Worm (Caenorhabditis elegans) whole organism, L4 larva: ENCODE data around the gene F59C12.4.

Experiments
- D1046.2 ChIP-seq: fragments of 200-800 bp; sonication (Bioruptor generic); IDR thresholded peaks from 2 replicates; pipeline ENCODE4 v1.3.6; 2022; ENCODE audit warnings: missing genetic modification characterization, missing compliant biosample characterization
- F10B5.3 ChIP-seq: sonication (generic microtip); optimal IDR thresholded peaks from 2 replicates; lab custom pipeline; 2016; ENCODE audit warnings: mild to moderate bottlenecking, missing genetic modification characterization, missing compliant biosample characterization
- F26F4.8 ChIP-seq: fragments of 200-800 bp; sonication (Bioruptor generic); conservative IDR thresholded peaks from 2 replicates; pipeline ENCODE4 v1.3.6; 2022; ENCODE audit warnings: missing genetic modification characterization, missing compliant biosample characterization
- F44E2.7 ChIP-seq: fragments of 200-800 bp; sonication (Bioruptor generic); IDR thresholded peaks from 2 replicates; pipeline ENCODE4 v2.1.2; 2022; ENCODE audit warnings: missing genetic modification characterization, missing compliant biosample characterization
- T26A8.4 ChIP-seq: fragments of 200-800 bp; sonication (Bioruptor generic); IDR thresholded peaks from 2 replicates; pipeline ENCODE4 v1.3.6; 2022; ENCODE audit warnings: missing genetic modification characterization, missing compliant biosample characterization
- Y105C5A.15 ChIP-seq: fragments of 200-800 bp; sonication (Bioruptor generic); IDR thresholded peaks from 2 replicates; pipeline ENCODE4 v1.3.6; 2022; ENCODE audit warnings: missing genetic modification characterization, missing compliant biosample characterization
- Y48G9A.11 ChIP-seq: fragments of 200-800 bp; sonication (Bioruptor generic); IDR thresholded peaks from 2 replicates; pipeline ENCODE4 v1.3.6; 2022; ENCODE audit warnings: missing genetic modification reagents, missing genetic modification characterization, missing compliant biosample characterization
- Y75B8A.6 ChIP-seq: fragments of 200-800 bp; sonication (Bioruptor generic); IDR thresholded peaks from 2 replicates; pipeline ENCODE4 v1.3.6; 2022; ENCODE audit warnings: missing genetic modification reagents, missing genetic modification characterization, missing compliant biosample characterization
- ZK337.2 ChIP-seq: fragments of 200-800 bp; sonication (Bioruptor generic); IDR thresholded peaks from 2 replicates; pipeline ENCODE4 v1.3.6; 2022; ENCODE audit warnings: missing genetic modification reagents, missing genetic modification characterization, missing compliant biosample characterization
- arid-1 ChIP-seq: fragments of 200-800 bp; sonication (Bioruptor generic); conservative IDR thresholded peaks from 2 replicates; pipeline ENCODE4 v1.3.6; 2022; ENCODE audit warnings: missing genetic modification reagents, missing genetic modification characterization, missing compliant biosample characterization
- ceh-44 ChIP-seq: fragments of 200-800 bp; sonication (Bioruptor generic); IDR thresholded peaks from 2 replicates; pipeline ENCODE4 v1.3.6; 2022; ENCODE audit warnings: missing genetic modification reagents, missing genetic modification characterization, missing compliant biosample characterization
- ceh-82 ChIP-seq: sonication (generic microtip); optimal IDR thresholded peaks from 2 replicates; lab custom pipeline; 2017; ENCODE audit warnings: missing biosample characterization, missing genetic modification characterization
- daf-16 ChIP-seq, 3 experiments: sonication (generic microtip); optimal IDR thresholded peaks; 2 replicates each; lab custom pipeline; 2016 to 2017; ENCODE audit warnings: missing genetic modification characterization in 3 of 3, missing genetic modification reagents in 3 of 3, mild to moderate bottlenecking in 2 of 3, missing compliant biosample characterization in 2 of 3, missing biosample characterization in 1 of 3, moderate library complexity in 1 of 3
- daf-19 ChIP-seq: fragments of 200-800 bp; sonication (Bioruptor generic); conservative IDR thresholded peaks from 2 replicates; pipeline ENCODE4 v1.3.6; 2022; ENCODE audit warnings: missing genetic modification characterization, missing compliant biosample characterization
- dmd-6 ChIP-seq: fragments of 200-800 bp; sonication (Bioruptor generic); IDR thresholded peaks from 2 replicates; pipeline ENCODE4 v1.3.6; 2022; ENCODE audit warnings: missing genetic modification reagents, missing genetic modification characterization, missing compliant biosample characterization
- egl-43 ChIP-seq: fragments of 200-800 bp; sonication (Bioruptor generic); IDR thresholded peaks from 2 replicates; pipeline ENCODE4 v1.3.6; 2022; ENCODE audit warnings: missing genetic modification reagents, missing genetic modification characterization, missing compliant biosample characterization
- fkh-10 ChIP-seq: fragments of 150-350 bp; optimal IDR thresholded peaks from 2 replicates; lab custom pipeline; 2014; ENCODE audit warnings: missing biosample characterization, missing genetic modification reagents, missing genetic modification characterization
- hif-1 ChIP-seq, 2 experiments: sonication (generic microtip); optimal IDR thresholded peaks; 2 replicates each; lab custom pipeline; 2016 to 2017; ENCODE audit warnings: missing compliant biosample characterization in 2 of 2, missing genetic modification characterization in 2 of 2, missing genetic modification reagents in 2 of 2, missing genotype in 2 of 2, mild to moderate bottlenecking in 1 of 2
- hmg-1.1 ChIP-seq: fragments of 200-800 bp; sonication (Bioruptor generic); IDR thresholded peaks from 2 replicates; pipeline ENCODE4 v1.3.6; 2022; ENCODE audit warnings: missing genetic modification reagents, missing genetic modification characterization, missing compliant biosample characterization
- lim-7 ChIP-seq: fragments of 200-800 bp; sonication (Bioruptor generic); IDR thresholded peaks from 2 replicates; pipeline ENCODE4 v1.3.6; 2022; ENCODE audit warnings: missing genetic modification characterization, missing compliant biosample characterization
- lin-13 ChIP-seq: fragments of 150-350 bp; optimal IDR thresholded peaks from 2 replicates; lab custom pipeline; 2014; ENCODE audit warnings: missing biosample characterization, missing genetic modification reagents, missing genetic modification characterization
- lin-15B ChIP-seq: fragments of 150-350 bp; sonication (generic microtip); optimal IDR thresholded peaks from 3 replicates; lab custom pipeline; 2014; ENCODE audit warnings: missing biosample characterization, missing genetic modification characterization
- lin-38 ChIP-seq: fragments of 200-800 bp; sonication (Bioruptor generic); IDR thresholded peaks from 2 replicates; pipeline ENCODE4 v1.3.6; 2022; ENCODE audit warnings: missing genetic modification reagents, missing genetic modification characterization, missing compliant biosample characterization
- lin-39 ChIP-seq: fragments of 150-350 bp; optimal IDR thresholded peaks from 2 replicates; lab custom pipeline; 2014; ENCODE audit warnings: missing biosample characterization, missing genetic modification reagents, missing genetic modification characterization
- lsy-2 ChIP-seq, 2 experiments: fragments of 150-350 bp in 1 of 2; sonication (generic microtip) in 1 of 2; optimal IDR thresholded peaks; 2 replicates each; lab custom pipeline; 2014 to 2017; ENCODE audit warnings: missing biosample characterization in 2 of 2, missing genetic modification characterization in 2 of 2
- mdt-29 ChIP-seq: fragments of 200-800 bp; sonication (Bioruptor generic); IDR thresholded peaks from 2 replicates; pipeline ENCODE4 v1.3.6; 2022; ENCODE audit warnings: missing genetic modification reagents, missing genetic modification characterization, missing compliant biosample characterization
- mep-1 ChIP-seq: fragments of 150-350 bp; sonication (generic microtip); optimal IDR thresholded peaks from 3 replicates; lab custom pipeline; 2014; ENCODE audit warnings: missing biosample characterization, missing genetic modification characterization
- mxl-2 ChIP-seq: fragments of 200-800 bp; sonication (Bioruptor generic); conservative IDR thresholded peaks from 2 replicates; pipeline ENCODE4 v1.3.6; 2022; ENCODE audit warnings: missing genetic modification reagents, missing genetic modification characterization, missing compliant biosample characterization
- nhr-10 ChIP-seq: fragments of 150-350 bp; optimal IDR thresholded peaks from 2 replicates; lab custom pipeline; 2014; ENCODE audit warnings: missing biosample characterization, missing genetic modification characterization
- nhr-102 ChIP-seq: sonication (generic microtip); optimal IDR thresholded peaks from 2 replicates; lab custom pipeline; 2016; ENCODE audit warnings: mild to moderate bottlenecking, missing genetic modification characterization, moderate library complexity, missing compliant biosample characterization
- nhr-11 ChIP-seq: fragments of 150-350 bp; optimal IDR thresholded peaks from 2 replicates; lab custom pipeline; 2014; ENCODE audit warnings: missing biosample characterization, missing genetic modification characterization
- nhr-237 ChIP-seq: sonication (generic microtip); optimal IDR thresholded peaks from 2 replicates; lab custom pipeline; 2017; ENCODE audit warnings: missing biosample characterization, missing genetic modification characterization
- nhr-28 ChIP-seq: fragments of 150-350 bp; optimal IDR thresholded peaks from 2 replicates; lab custom pipeline; 2014; ENCODE audit warnings: missing biosample characterization, missing genetic modification characterization
- pha-4 ChIP-seq, 2 experiments: fragments of 150-350 bp in 1 of 2; fragments of 200-800 bp in 1 of 2; sonication (Bioruptor generic) in 1 of 2; IDR thresholded peaks in 1 of 2; optimal IDR thresholded peaks in 1 of 2; 2 replicates each; pipeline versions ENCODE4 v1.3.6 to Lab custom; 2014 to 2022; ENCODE audit warnings: missing genetic modification characterization in 2 of 2, missing genetic modification reagents in 2 of 2, missing biosample characterization in 1 of 2, missing compliant biosample characterization in 1 of 2
- php-3 ChIP-seq: fragments of 200-800 bp; sonication (Bioruptor generic); IDR thresholded peaks from 2 replicates; pipeline ENCODE4 v1.3.6; 2022; ENCODE audit warnings: missing genetic modification reagents, missing genetic modification characterization, missing compliant biosample characterization
- pqm-1 ChIP-seq: sonication (generic microtip); optimal IDR thresholded peaks from 2 replicates; lab custom pipeline; 2017; ENCODE audit warnings: missing biosample characterization, missing genetic modification characterization
- rbr-2 ChIP-seq: sonication (generic microtip); optimal IDR thresholded peaks from 2 replicates; lab custom pipeline; 2016; ENCODE audit warnings: missing genotype, missing genetic modification characterization, missing compliant biosample characterization
- set-16 ChIP-seq: fragments of 200-800 bp; sonication (Bioruptor generic); IDR thresholded peaks from 2 replicates; pipeline ENCODE4 v1.3.6; 2022; ENCODE audit warnings: missing genetic modification reagents, missing genetic modification characterization, missing compliant biosample characterization
- spr-1 ChIP-seq: sonication (generic microtip); optimal IDR thresholded peaks from 2 replicates; lab custom pipeline; 2016; ENCODE audit warnings: mild to moderate bottlenecking, missing genetic modification characterization, missing compliant biosample characterization
- spr-3 ChIP-seq: fragments of 200-800 bp; sonication (Bioruptor generic); optimal IDR thresholded peaks from 2 replicates; lab custom pipeline; 2018; ENCODE audit warnings: mild to moderate bottlenecking, missing genetic modification characterization, missing compliant biosample characterization
- tag-97 ChIP-seq: fragments of 200-800 bp; sonication (Bioruptor generic); IDR thresholded peaks from 2 replicates; pipeline ENCODE4 v1.3.6; 2022; ENCODE audit warnings: missing genetic modification characterization, missing compliant biosample characterization
- tra-1 ChIP-seq: fragments of 200-800 bp; sonication (Bioruptor generic); IDR thresholded peaks from 2 replicates; pipeline ENCODE4 v1.3.6; 2022; ENCODE audit warnings: missing genetic modification reagents, missing genetic modification characterization, missing compliant biosample characterization
- unc-62 ChIP-seq, 3 experiments: fragments of 150-350 bp in 1 of 3; sonication (generic microtip); optimal IDR thresholded peaks in 2 of 3; peaks in 1 of 3; 1 replicate in 1 of 3; 2 replicates in 2 of 3; lab custom pipeline; 2014 to 2017; ENCODE audit warnings: missing biosample characterization in 3 of 3, missing genetic modification characterization in 3 of 3, missing genetic modification reagents in 3 of 3, missing genotype in 1 of 3
- vab-7 ChIP-seq: fragments of 200-800 bp; sonication (Bioruptor generic); IDR thresholded peaks from 2 replicates; pipeline ENCODE4 v1.3.6; 2022; ENCODE audit warnings: missing genetic modification reagents, missing genetic modification characterization, missing compliant biosample characterization
- zfp-2 ChIP-seq: sonication (generic microtip); optimal IDR thresholded peaks from 2 replicates; lab custom pipeline; 2016; ENCODE audit warnings: mild to moderate bottlenecking, missing genetic modification characterization, missing compliant biosample characterization
- ztf-11 ChIP-seq: fragments of 150-350 bp; optimal IDR thresholded peaks from 2 replicates; lab custom pipeline; 2014; ENCODE audit warnings: missing biosample characterization, missing genetic modification characterization
- ztf-7 ChIP-seq: fragments of 150-350 bp; optimal IDR thresholded peaks from 2 replicates; lab custom pipeline; 2014; ENCODE audit warnings: missing biosample characterization, missing genetic modification characterization

Gene F59C12.4

DNA sequence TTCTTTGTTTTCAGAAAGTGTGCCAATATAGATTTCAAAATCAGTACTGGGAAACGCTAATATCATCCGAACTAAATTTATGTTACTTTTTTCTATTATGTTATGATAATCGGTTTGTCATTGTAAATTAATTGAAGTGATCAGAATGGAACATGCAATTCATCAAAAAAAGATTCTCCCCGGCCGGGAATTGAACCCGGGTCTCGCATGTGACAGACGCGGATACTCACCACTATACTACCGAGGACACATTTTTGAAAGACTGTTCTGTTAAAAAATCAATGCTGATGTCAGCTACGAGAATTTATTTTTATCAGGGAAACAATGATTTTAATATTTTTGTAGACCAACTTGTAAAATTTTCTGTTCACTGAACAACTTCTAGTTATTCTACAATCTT, 16.7 kb upstream of the F59C12.4 start (continued):
- TF ChIP-seq daf-16 (GFP tag; optimal IDR thresholded peaks at IDR 0.05; lab: Kevin White, UChicago) (peak; percentile 5 to 91), daf-16 (tag; optimal IDR thresholded peaks at IDR 0.05; lab: Kevin White, UChicago) (peak; percentile 46), hif-1 (tag; optimal IDR thresholded peaks at IDR 0.05; lab: Kevin White, UChicago) (peak in 1 of 2 experiments; percentile 26), Y48G9A.11 (GFP tag; lab: Robert Waterston, UW) (peak; percentile 55), vab-7 (GFP tag; lab: Robert Waterston, UW) (peak; percentile 69), spr-1 (peak; percentile 15), lin-39 (tag; lab: Kevin White, UChicago) (no peak), F44E2.7 (no peak), daf-19 (GFP tag; lab: Robert Waterston, UW) (peak; percentile 61; the same call in 1 of the 2 replicates), arid-1 (GFP tag; lab: Robert Waterston, UW) (peak; percentile 67; the same call in 1 of the 2 replicates), nhr-102 (tag; lab: Kevin White, UChicago) (peak; percentile 32), pqm-1 (tag; lab: Kevin White, UChicago) (no peak), ceh-44 (0 out of 2 replicates have a peak, but pooled peaks have one; percentile 29), lin-13 (peak; percentile 53), mdt-29 (0 out of 2 replicates have a peak, but pooled peaks have one; percentile 11), egl-43 (GFP tag; lab: Robert Waterston, UW) (peak; percentile 88), ztf-11 (no peak), tag-97 (no peak), D1046.2 (GFP tag; lab: Robert Waterston, UW) (no peak), F10B5.3 (tag; lab: Kevin White, UChicago) (peak; percentile 17), F26F4.8 (GFP tag; lab: Robert Waterston, UW) (peak; percentile 74), nhr-28 (tag; lab: Kevin White, UChicago) (peak; percentile 14), lin-38 (peak; percentile 71), ztf-7 (tag; lab: Kevin White, UChicago) (peak; percentile 13), mxl-2 (peak; percentile 31; the same call in 1 of the 2 replicates)

DNA sequence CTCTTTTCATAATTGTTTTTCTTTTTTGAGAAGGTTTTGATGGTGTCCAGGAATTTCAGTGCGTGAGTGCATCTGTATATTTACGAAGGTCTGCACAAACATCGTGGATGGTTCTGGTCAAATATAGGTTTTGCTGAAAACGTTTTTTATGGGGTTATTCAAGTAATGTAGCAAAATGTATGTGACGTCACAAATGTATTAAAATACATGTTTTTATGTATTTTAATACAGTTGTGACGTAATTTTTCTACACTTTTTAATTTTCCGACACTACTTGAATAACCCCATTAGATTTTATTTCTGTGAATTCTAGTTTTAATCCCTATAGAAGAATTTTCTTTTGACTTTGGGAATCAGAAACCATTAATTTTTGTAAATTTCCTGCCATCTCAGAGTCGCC, 16.3 kb upstream of the F59C12.4 start:
- TF ChIP-seq mep-1, result no peak
- TF ChIP-seq php-3 (GFP tag; lab: Robert Waterston, UW), result no peak
- TF ChIP-seq pha-4 (GFP tag; IDR thresholded peaks at IDR 0.05; lab: Robert Waterston, UW), result no peak
- TF ChIP-seq pha-4 (tag; optimal IDR thresholded peaks at IDR 0.05; lab: Kevin White, UChicago), result no peak
- no peak for TF ChIP-seq mdt-29
- no peak for TF ChIP-seq tra-1

DNA sequence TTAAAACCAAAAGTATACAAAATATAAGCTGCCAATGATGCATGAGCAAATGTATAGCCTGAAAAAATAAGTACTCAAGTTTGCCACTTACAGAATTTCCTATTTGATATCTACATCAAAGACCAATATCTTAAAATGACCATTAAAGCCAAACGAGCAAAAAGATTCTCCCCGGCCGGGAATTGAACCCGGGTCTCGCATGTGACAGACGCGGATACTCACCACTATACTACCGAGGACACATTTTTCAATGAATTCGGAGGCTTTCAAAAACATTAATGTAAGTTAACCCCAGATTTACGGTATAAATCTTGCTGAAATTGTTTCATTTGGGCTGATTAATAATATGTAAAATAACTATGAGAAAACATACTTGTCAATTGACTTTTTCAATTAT, 15.7 kb upstream of the F59C12.4 start:
- TF ChIP-seq set-16 (GFP tag; lab: Robert Waterston, UW) (no peak), lim-7 (GFP tag; lab: Robert Waterston, UW) (peak; percentile 70), dmd-6 (GFP tag; lab: Robert Waterston, UW) (peak; percentile 11; the same call in 1 of the 2 replicates), nhr-102 (tag; lab: Kevin White, UChicago) (no peak), zfp-2 (tag; lab: Kevin White, UChicago) (no peak), lin-15B (tag; lab: Kevin White, UChicago) (no peak), rbr-2 (tag; lab: Kevin White, UChicago) (no peak), nhr-11 (tag; lab: Kevin White, UChicago) (no peak), nhr-237 (tag; lab: Kevin White, UChicago) (no peak), T26A8.4 (GFP tag; lab: Robert Waterston, UW) (no peak), lsy-2 (tag; optimal IDR thresholded peaks at IDR 0.05; lab: Kevin White, UChicago) (no peak), ZK337.2 (no peak), Y105C5A.15 (GFP tag; lab: Robert Waterston, UW) (no peak), Y75B8A.6 (GFP tag; lab: Robert Waterston, UW) (no peak), unc-62 (GFP tag; optimal IDR thresholded peaks at IDR 0.05 in 1 of 2; lab: Kevin White, UChicago) (no peak), unc-62 (tag; optimal IDR thresholded peaks at IDR 0.05; lab: Kevin White, UChicago) (no peak), nhr-10 (tag; lab: Kevin White, UChicago) (no peak), hmg-1.1 (no peak), fkh-10 (GFP tag; lab: Kevin White, UChicago) (no peak), daf-16 (GFP tag; optimal IDR thresholded peaks at IDR 0.05; lab: Kevin White, UChicago) (peak in 1 of 2 experiments; percentile 29), daf-16 (tag; optimal IDR thresholded peaks at IDR 0.05; lab: Kevin White, UChicago) (no peak), spr-1 (no peak), spr-3 (GFP tag; lab: Kevin White, UChicago) (no peak), tra-1 (0 out of 2 replicates have a peak, but pooled peaks have one; percentile 29), ztf-7 (tag; lab: Kevin White, UChicago) (no peak), ceh-82 (tag; lab: Kevin White, UChicago) (no peak)
